Worm (Caenorhabditis elegans) whole organism, L1 larva: ENCODE results near the gene hpo-28.

ENCODE experiments used
- C16A3.4 ChIP-seq: fragments of 150-350 bp; optimal IDR thresholded peaks from 2 replicates; lab custom pipeline; 2014; ENCODE audit warnings: missing biosample characterization, missing genetic modification characterization
- F16B12.6 ChIP-seq: fragments of 150-350 bp; optimal IDR thresholded peaks from 2 replicates; lab custom pipeline; 2014; ENCODE audit warnings: missing biosample characterization, missing genetic modification characterization
- blmp-1 ChIP-seq: fragments of 150-350 bp; optimal IDR thresholded peaks from 2 replicates; lab custom pipeline; 2014; ENCODE audit warnings: missing biosample characterization, missing genetic modification characterization
- ceh-82 ChIP-seq, 3 experiments: fragments of 150-350 bp in 1 of 3; sonication (generic microtip) in 2 of 3; optimal IDR thresholded peaks; 2 replicates each; lab custom pipeline; 2014 to 2017; ENCODE audit warnings: missing biosample characterization in 3 of 3, missing genetic modification characterization in 3 of 3
- ceh-90 ChIP-seq: sonication (generic microtip); optimal IDR thresholded peaks from 2 replicates; lab custom pipeline; 2016; ENCODE audit warnings: missing genetic modification characterization, missing compliant biosample characterization
- ces-1 ChIP-seq: fragments of 150-350 bp; optimal IDR thresholded peaks from 2 replicates; lab custom pipeline; 2014; ENCODE audit warnings: missing biosample characterization, missing genetic modification reagents, missing genetic modification characterization
- dpl-1 ChIP-seq, 3 experiments: fragments of 150-350 bp in 2 of 3; sonication (generic microtip) in 1 of 3; optimal IDR thresholded peaks; 2 replicates each; lab custom pipeline; 2014 to 2017; ENCODE audit warnings: missing biosample characterization in 3 of 3, missing genetic modification characterization in 3 of 3, missing genetic modification reagents in 3 of 3
- efl-1 ChIP-seq, 4 experiments: fragments of 150-350 bp; optimal IDR thresholded peaks in 3 of 4; peaks in 1 of 4; 1 replicate in 1 of 4; 2 replicates in 3 of 4; lab custom pipeline; 2014; ENCODE audit warnings: missing biosample characterization in 2 of 4, missing genetic modification characterization in 2 of 4, missing genetic modification reagents in 2 of 4
- egl-27 ChIP-seq, 2 experiments: fragments of 150-350 bp in 1 of 2; sonication (generic microtip); optimal IDR thresholded peaks; 3 replicates each; lab custom pipeline; 2017 to 2018; ENCODE audit warnings: missing biosample characterization in 2 of 2, missing genetic modification characterization in 2 of 2, missing genetic modification reagents in 2 of 2
- elt-2 ChIP-seq: sonication (generic microtip); optimal IDR thresholded peaks from 2 replicates; lab custom pipeline; 2016; ENCODE audit warnings: missing genetic modification characterization, mild to moderate bottlenecking, inconsistent platforms, missing compliant biosample characterization, missing genetic modification reagents
- fkh-10 ChIP-seq: sonication (generic microtip); optimal IDR thresholded peaks from 2 replicates; lab custom pipeline; 2017; ENCODE audit warnings: missing biosample characterization, missing genetic modification reagents, missing genetic modification characterization
- fos-1 ChIP-seq: fragments of 150-350 bp; optimal IDR thresholded peaks from 2 replicates; lab custom pipeline; 2014; ENCODE audit warnings: missing biosample characterization, missing genetic modification characterization
- hpl-2 ChIP-seq: fragments of 150-350 bp; optimal IDR thresholded peaks from 2 replicates; lab custom pipeline; 2014; ENCODE audit warnings: missing biosample characterization, missing genetic modification reagents, missing genetic modification characterization
- lin-14 ChIP-seq: fragments of 200-800 bp; sonication (Bioruptor generic); optimal IDR thresholded peaks from 2 replicates; lab custom pipeline; 2018; ENCODE audit warnings: mild to moderate bottlenecking, missing genetic modification characterization, moderate library complexity, missing compliant biosample characterization
- lin-15B ChIP-seq: fragments of 150-350 bp; sonication (generic microtip); optimal IDR thresholded peaks from 3 replicates; lab custom pipeline; 2014; ENCODE audit warnings: missing biosample characterization, missing genetic modification characterization
- lin-35 ChIP-seq, 2 experiments: fragments of 150-350 bp; optimal IDR thresholded peaks; 2 replicates each; lab custom pipeline; 2014; ENCODE audit warnings: missing biosample characterization in 2 of 2, missing genetic modification characterization in 2 of 2, missing genetic modification reagents in 2 of 2
- lsy-2 ChIP-seq, 2 experiments: fragments of 150-350 bp; optimal IDR thresholded peaks; 2 replicates each; lab custom pipeline; 2014; ENCODE audit warnings: missing biosample characterization in 2 of 2, missing genetic modification characterization in 2 of 2
- mab-9 ChIP-seq: fragments of 200-800 bp; sonication (Bioruptor generic); IDR thresholded peaks from 2 replicates; pipeline ENCODE4 v1.3.6; 2022; ENCODE audit warnings: missing genetic modification reagents, missing genetic modification characterization, missing compliant biosample characterization
- mdl-1 ChIP-seq, 2 experiments: fragments of 150-350 bp; optimal IDR thresholded peaks; 2 replicates each; lab custom pipeline; 2014 to 2017; ENCODE audit warnings: missing biosample characterization in 2 of 2, missing genetic modification characterization in 2 of 2, inconsistent platforms in 1 of 2
- nhr-12 ChIP-seq: sonication (generic microtip); optimal IDR thresholded peaks from 2 replicates; lab custom pipeline; 2017; ENCODE audit warnings: missing biosample characterization, missing genetic modification characterization
- nhr-19 ChIP-seq: fragments of 200-800 bp; sonication (Bioruptor generic); conservative IDR thresholded peaks from 2 replicates; pipeline ENCODE4 v1.3.6; 2022; ENCODE audit warnings: missing genetic modification characterization, missing compliant biosample characterization
- nhr-237 ChIP-seq: fragments of 150-350 bp; optimal IDR thresholded peaks from 2 replicates; lab custom pipeline; 2014; ENCODE audit warnings: missing biosample characterization, missing genetic modification characterization
- nhr-47 ChIP-seq: sonication (generic microtip); optimal IDR thresholded peaks from 2 replicates; lab custom pipeline; 2016; ENCODE audit warnings: mild to moderate bottlenecking, missing genetic modification characterization, moderate library complexity, missing compliant biosample characterization
- nhr-76 ChIP-seq: sonication (generic microtip); optimal IDR thresholded peaks from 2 replicates; lab custom pipeline; 2017; ENCODE audit warnings: missing biosample characterization, missing genetic modification characterization
- nhr-85 ChIP-seq: sonication (generic microtip); peaks from one replicate; lab custom pipeline; 2016; ENCODE audit warnings: missing genetic modification characterization, inconsistent platforms, missing compliant biosample characterization
- pag-3 ChIP-seq: sonication (generic microtip); optimal IDR thresholded peaks from 2 replicates; lab custom pipeline; 2017; ENCODE audit warnings: missing genetic modification characterization, mild to moderate bottlenecking, missing compliant biosample characterization, antibody characterized with exemption, borderline replicate concordance; ENCODE audit not compliant: insufficient read depth
- skn-1 ChIP-seq: fragments of 150-350 bp; optimal IDR thresholded peaks from 2 replicates; lab custom pipeline; 2014; ENCODE audit warnings: missing biosample characterization, missing genetic modification characterization
- sox-4 ChIP-seq: sonication (generic microtip); optimal IDR thresholded peaks from 2 replicates; lab custom pipeline; 2016; ENCODE audit warnings: missing genetic modification characterization, missing compliant biosample characterization
- sptf-1 ChIP-seq: fragments of 150-350 bp; optimal IDR thresholded peaks from 2 replicates; lab custom pipeline; 2014; ENCODE audit warnings: missing biosample characterization, missing genetic modification characterization
- sup-37 ChIP-seq: fragments of 200-800 bp; sonication (Bioruptor generic); optimal IDR thresholded peaks from 2 replicates; lab custom pipeline; 2018; ENCODE audit warnings: mild to moderate bottlenecking, missing genetic modification characterization, missing compliant biosample characterization
- tbx-2 ChIP-seq: sonication (generic microtip); optimal IDR thresholded peaks from 2 replicates; lab custom pipeline; 2016; ENCODE audit warnings: missing genetic modification characterization, missing compliant biosample characterization
- tlp-1 ChIP-seq: fragments of 150-350 bp; optimal IDR thresholded peaks from 2 replicates; lab custom pipeline; 2014; ENCODE audit warnings: missing biosample characterization, missing genetic modification characterization
- unc-98 ChIP-seq: fragments of 200-800 bp; sonication (Bioruptor generic); IDR thresholded peaks from 2 replicates; pipeline ENCODE4 v1.3.6; 2022; ENCODE audit warnings: missing genetic modification characterization, missing compliant biosample characterization
- xbp-1 ChIP-seq: sonication (generic microtip); optimal IDR thresholded peaks from 2 replicates; lab custom pipeline; 2016; ENCODE audit warnings: missing genetic modification characterization, missing compliant biosample characterization
- ztf-4 ChIP-seq: fragments of 150-350 bp; optimal IDR thresholded peaks from 2 replicates; lab custom pipeline; 2014; ENCODE audit warnings: missing biosample characterization, missing genetic modification characterization

Gene hpo-28

DNA sequence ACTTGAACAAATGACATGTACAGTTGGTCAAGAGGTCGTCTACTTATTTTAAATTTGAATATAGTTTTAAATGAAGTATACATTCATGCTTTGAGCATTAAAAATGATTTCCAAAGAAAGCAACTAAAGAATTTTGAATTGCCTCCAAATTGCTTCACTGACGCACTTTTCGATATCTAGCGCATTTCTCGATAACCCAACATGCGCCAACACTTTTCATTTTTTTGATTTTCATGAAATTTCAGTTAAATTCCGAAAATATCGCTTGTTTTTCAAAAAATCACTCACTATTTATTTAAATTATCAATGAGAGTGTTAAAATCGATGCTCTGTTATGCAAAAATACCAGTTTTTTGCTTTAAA, 10.7 kb upstream of the hpo-28 start:
- TF ChIP-seq nhr-237 (tag; lab: Kevin White, UChicago), result no peak
- TF ChIP-seq efl-1 (optimal IDR thresholded peaks at IDR 0.05; lab: Kevin White, UChicago), result peak; percentile 75 to 98
- TF ChIP-seq efl-1 (GFP tag; optimal IDR thresholded peaks at IDR 0.05 in 1 of 2; lab: Kevin White, UChicago), result peak; percentile 72 to 96
- TF ChIP-seq lsy-2 (tag; optimal IDR thresholded peaks at IDR 0.05; lab: Kevin White, UChicago), result peak in 1 of 2 experiments; percentile 4
- no peak for TF ChIP-seq mdl-1 (tag; optimal IDR thresholded peaks at IDR 0.05; lab: Kevin White, UChicago)
- no peak for TF ChIP-seq tlp-1 (tag; lab: Kevin White, UChicago)
- TF ChIP-seq dpl-1 (GFP tag; optimal IDR thresholded peaks at IDR 0.05; lab: Kevin White, UChicago), result peak; percentile 46 to 80 (median 71)
- TF ChIP-seq nhr-85 (tag; lab: Kevin White, UChicago), result no peak
- TF ChIP-seq ceh-90 (tag; lab: Kevin White, UChicago), result no peak
- TF ChIP-seq F16B12.6 (tag; lab: Kevin White, UChicago), result no peak
- TF ChIP-seq lin-35 (GFP tag; optimal IDR thresholded peaks at IDR 0.05; lab: Kevin White, UChicago), result peak; percentile 76 to 81
- no peak for TF ChIP-seq nhr-47

DNA sequence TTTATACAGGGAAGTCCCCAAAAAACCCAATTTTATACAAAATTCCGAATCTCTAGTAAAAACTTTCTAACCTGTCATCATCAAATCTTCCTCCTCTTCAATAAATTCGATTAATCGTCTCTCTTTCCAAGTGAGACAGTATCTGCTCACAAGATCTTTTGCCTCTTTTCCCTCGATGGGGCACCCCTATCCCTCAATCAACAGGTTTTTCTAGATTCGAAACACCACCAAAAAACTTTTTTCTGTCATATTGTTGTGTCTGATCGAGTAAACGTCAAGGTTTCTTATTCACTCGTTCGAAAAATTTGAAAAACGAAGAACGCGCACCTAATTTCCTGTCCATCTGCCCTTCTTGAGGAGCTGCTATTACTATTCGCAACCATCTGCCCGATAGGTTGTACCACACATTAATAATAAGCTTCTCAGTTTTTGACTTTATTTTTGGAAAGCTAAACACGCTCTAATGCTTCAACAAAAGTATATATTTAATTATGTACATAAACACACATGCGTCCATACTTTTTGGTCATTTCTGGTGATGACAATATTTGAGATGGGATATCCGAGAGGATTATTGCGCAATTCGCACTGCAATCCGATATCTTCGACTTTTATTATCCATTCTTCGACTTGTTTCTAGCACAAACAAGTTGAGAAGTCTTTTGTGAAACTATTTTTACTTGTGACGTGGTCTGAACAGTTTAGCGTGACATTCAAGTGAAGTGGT, 10.1 kb upstream of the hpo-28 start:
- TF ChIP-seq nhr-76 (tag; lab: Kevin White, UChicago) (no peak), C16A3.4 (tag; lab: Kevin White, UChicago) (no peak), skn-1 (tag; lab: Kevin White, UChicago) (no peak), nhr-237 (tag; lab: Kevin White, UChicago) (no peak), lin-14 (GFP tag; lab: Kevin White, UChicago) (peak; percentile 24), elt-2 (tag; lab: Kevin White, UChicago) (no peak), mab-9 (GFP tag; lab: Robert Waterston, UW) (no peak), dpl-1 (GFP tag; optimal IDR thresholded peaks at IDR 0.05; lab: Kevin White, UChicago) (no peak), ceh-82 (tag; optimal IDR thresholded peaks at IDR 0.05; lab: Kevin White, UChicago) (no peak), ces-1 (GFP tag; lab: Kevin White, UChicago) (no peak), lin-35 (GFP tag; optimal IDR thresholded peaks at IDR 0.05; lab: Kevin White, UChicago) (no peak), egl-27 (tag; optimal IDR thresholded peaks at IDR 0.05; lab: Kevin White, UChicago) (no peak), hpl-2 (GFP tag; lab: Kevin White, UChicago) (no peak), tlp-1 (tag; lab: Kevin White, UChicago) (no peak), efl-1 (optimal IDR thresholded peaks at IDR 0.05; lab: Kevin White, UChicago) (no peak), efl-1 (GFP tag; optimal IDR thresholded peaks at IDR 0.05 in 1 of 2; lab: Kevin White, UChicago) (no peak), xbp-1 (tag; lab: Kevin White, UChicago) (no peak), nhr-85 (tag; lab: Kevin White, UChicago) (peak; percentile 70), ztf-4 (no peak), unc-98 (no peak), blmp-1 (tag; lab: Kevin White, UChicago) (peak; percentile 6)

DNA sequence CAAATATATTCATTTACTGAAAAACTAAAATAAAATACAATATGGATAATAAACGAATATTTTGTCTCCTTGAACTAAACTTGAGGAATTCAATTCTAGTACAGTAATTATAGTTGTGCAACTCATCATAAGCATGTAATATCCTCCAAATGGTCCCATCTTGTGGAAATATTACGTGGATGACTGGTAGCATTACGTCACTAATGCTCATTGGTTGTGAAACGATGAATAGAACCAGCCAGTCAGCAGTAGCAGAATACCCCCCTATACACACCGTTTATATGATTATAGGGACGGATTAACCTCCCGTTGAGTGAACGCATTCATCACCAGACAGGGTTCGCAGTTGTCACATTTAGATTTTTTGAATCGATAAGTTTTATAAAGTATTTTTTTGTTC, 9.3 kb upstream of the hpo-28 start:
- TF ChIP-seq nhr-12 (no peak), sptf-1 (tag; lab: Kevin White, UChicago) (no peak), ceh-90 (tag; lab: Kevin White, UChicago) (no peak), lin-35 (GFP tag; optimal IDR thresholded peaks at IDR 0.05; lab: Kevin White, UChicago) (no peak), sox-4 (tag; lab: Kevin White, UChicago) (no peak)

DNA sequence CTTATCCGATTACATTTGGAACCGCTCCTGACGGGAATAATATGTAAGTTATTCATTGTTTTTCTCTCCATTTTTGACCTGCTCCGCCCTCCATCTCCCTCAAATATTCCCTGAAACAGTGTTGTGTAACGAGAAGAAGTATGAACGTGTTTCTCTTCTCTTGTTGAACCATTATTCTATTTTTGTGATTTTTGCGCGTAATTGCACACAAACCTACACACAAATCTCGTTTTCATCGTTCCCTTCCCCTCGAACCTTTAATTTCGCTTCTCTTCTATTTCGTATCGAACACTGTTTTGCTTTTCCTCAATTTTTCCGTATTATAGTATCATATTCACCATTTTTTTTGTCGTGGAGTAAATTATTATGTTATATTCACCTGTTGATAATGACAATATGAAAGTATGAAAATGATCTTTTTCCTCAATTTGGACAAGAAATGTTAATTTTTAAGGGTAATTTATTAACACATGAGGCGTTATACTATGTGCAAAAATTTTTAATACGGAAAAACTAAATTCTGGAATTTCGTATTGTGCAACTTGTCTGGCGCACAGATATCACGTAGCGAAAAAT, 8.1 kb upstream of the hpo-28 start:
- TF ChIP-seq sox-4 (tag; lab: Kevin White, UChicago) (no peak), sup-37 (GFP tag; lab: Kevin White, UChicago) (no peak), tbx-2 (tag; lab: Kevin White, UChicago) (no peak), lin-15B (tag; lab: Kevin White, UChicago) (no peak), pag-3 (tag; lab: Kevin White, UChicago) (no peak), fos-1 (tag; lab: Kevin White, UChicago) (no peak), nhr-19 (GFP tag; lab: Robert Waterston, UW) (no peak), fkh-10 (GFP tag; lab: Kevin White, UChicago) (no peak), ceh-82 (tag; optimal IDR thresholded peaks at IDR 0.05; lab: Kevin White, UChicago) (no peak)
